Fruit fly (Drosophila melanogaster): ENCODE data around the gene CG33635.

CG33635 gene

dm6 chr2L:131466-132270 is 26.8 kb downstream of the CG33635 start, which contains the start of gene Gs1 (continued):
- TF ChIP-seq CG4424 (GFP tag; optimal IDR thresholded peaks at IDR 0.05) = peak; percentile 11
- peak; percentile 61 for TF ChIP-seq cwo (GFP tag; optimal IDR thresholded peaks at IDR 0.05)
- no peak for TF ChIP-seq esg (GFP tag; conservative IDR thresholded peaks at IDR 0.05)
- TF ChIP-seq hth (optimal IDR thresholded peaks at IDR 0.05) = no peak
- TF ChIP-seq sens-2 (GFP tag; IDR thresholded peaks at IDR 0.05) = peak; percentile 4; the same call in 1 of the 2 replicates
- TF ChIP-seq sisA (GFP tag; IDR thresholded peaks at IDR 0.05) = no peak
- peak; percentile 50; the same call in 1 of the 2 replicates for TF ChIP-seq Bgb (GFP tag; IDR thresholded peaks at IDR 0.05; ENCODE audit: partially characterized antibody)
- TF ChIP-seq lmd (GFP tag; IDR thresholded peaks at IDR 0.05) = no peak
- no peak for TF ChIP-seq CHES-1-like (GFP tag; optimal IDR thresholded peaks at IDR 0.05)
- TF ChIP-seq HLH4C (GFP tag; IDR thresholded peaks at IDR 0.05; ENCODE audit: partially characterized antibody) = no peak
- TF ChIP-seq CG10979 (tag; optimal IDR thresholded peaks at IDR 0.05) = no peak
- no peak for TF ChIP-seq CG11398 (GFP tag; optimal IDR thresholded peaks at IDR 0.05)
- TF ChIP-seq CG9817 (tag; optimal IDR thresholded peaks at IDR 0.05) = no peak
- peak; percentile 85 for TF ChIP-seq CG34376 (GFP tag; optimal IDR thresholded peaks at IDR 0.05)
- TF ChIP-seq Fer2 (tag; optimal IDR thresholded peaks at IDR 0.05) = no peak
- no peak for TF ChIP-seq CG10209 (GFP tag; optimal IDR thresholded peaks at IDR 0.05)
- TF ChIP-seq NC2α (GFP tag; optimal IDR thresholded peaks at IDR 0.05) = no peak
- peak in 1 of 2 experiments; percentile 66 for TF ChIP-seq bsh (GFP tag; optimal IDR thresholded peaks at IDR 0.05)
- TF ChIP-seq dan (GFP tag; IDR thresholded peaks at IDR 0.05) = no peak
- no peak for TF ChIP-seq CG8478 (optimal IDR thresholded peaks at IDR 0.05)
- TF ChIP-seq fru (optimal IDR thresholded peaks at IDR 0.05) = no peak
- no peak for TF ChIP-seq CG33213 (GFP tag; optimal IDR thresholded peaks at IDR 0.05)
- TF ChIP-seq TFAM (GFP tag; optimal IDR thresholded peaks at IDR 0.05) = no peak
- TF ChIP-seq NC2β (GFP tag; optimal IDR thresholded peaks at IDR 0.05) = no peak
- TF ChIP-seq Dip3 (GFP tag; optimal IDR thresholded peaks at IDR 0.05) = no peak
- TF ChIP-seq HLHmδ (GFP tag; optimal IDR thresholded peaks at IDR 0.05) = peak; percentile 30
- TF ChIP-seq Hr3 (GFP tag; optimal IDR thresholded peaks at IDR 0.05) = no peak
- TF ChIP-seq fd102C (GFP tag; optimal IDR thresholded peaks at IDR 0.05) = no peak
- TF ChIP-seq CG12071 (GFP tag; optimal IDR thresholded peaks at IDR 0.05) = peak; percentile 53
- no peak for TF ChIP-seq HmgD (GFP tag; optimal IDR thresholded peaks at IDR 0.05)
- TF ChIP-seq bowl (GFP tag; IDR thresholded peaks at IDR 0.05) = no peak
- TF ChIP-seq abd-A (tag; optimal IDR thresholded peaks at IDR 0.05) = peak; percentile 79
- TF ChIP-seq D19A (tag; optimal IDR thresholded peaks at IDR 0.05) = peak; percentile 46
- TF ChIP-seq CG16863 (GFP tag; optimal IDR thresholded peaks at IDR 0.05) = peak; percentile 17
- no peak for TF ChIP-seq tup (GFP tag; optimal IDR thresholded peaks at IDR 0.05)
- no peak for TF ChIP-seq Mes4 (GFP tag; optimal IDR thresholded peaks at IDR 0.05)
- TF ChIP-seq CG14860 (GFP tag; IDR thresholded peaks at IDR 0.05; ENCODE audit: partially characterized antibody) = no peak
- TF ChIP-seq CG11456 (GFP tag; IDR thresholded peaks at IDR 0.05) = no peak
- no peak for TF ChIP-seq tin (GFP tag; optimal IDR thresholded peaks at IDR 0.05)
- TF ChIP-seq CG12942 (GFP tag; optimal IDR thresholded peaks at IDR 0.05) = no peak
- TF ChIP-seq fu2 (GFP tag; optimal IDR thresholded peaks at IDR 0.05) = no peak
- no peak for TF ChIP-seq aop (GFP tag; IDR thresholded peaks at IDR 0.05)
- peak; percentile 45; the same call in 1 of the 4 replicates for TF ChIP-seq Dll (GFP tag; IDR thresholded peaks at IDR 0.05; ENCODE audit: partially characterized antibody)
- TF ChIP-seq Bteb2 (GFP tag; optimal IDR thresholded peaks at IDR 0.05) = no peak
- no peak for TF ChIP-seq Sox102F (GFP tag; optimal IDR thresholded peaks at IDR 0.05)
- TF ChIP-seq grau (tag; optimal IDR thresholded peaks at IDR 0.05) = peak; percentile 24
- no peak for TF ChIP-seq Myb (GFP tag; optimal IDR thresholded peaks at IDR 0.05)
- TF ChIP-seq Ada2b (GFP tag; IDR thresholded peaks at IDR 0.05) = no peak
- no peak for TF ChIP-seq Awh (GFP tag; IDR thresholded peaks at IDR 0.05)
- peak; percentile 77 for TF ChIP-seq ewg (GFP tag; optimal IDR thresholded peaks at IDR 0.05)
- TF ChIP-seq CG18764 (GFP tag; optimal IDR thresholded peaks at IDR 0.05) = no peak
